Worm (Caenorhabditis elegans) whole organism, early embryonic: ENCODE measurements around the gene tps-2.

Experiments used
- B0310.2 ChIP-seq: sonication (generic microtip); optimal IDR thresholded peaks from 2 replicates; lab custom pipeline; 2016; ENCODE audit warnings: mild to moderate bottlenecking, missing genetic modification characterization, missing compliant biosample characterization
- aly-1 ChIP-seq: sonication (generic microtip); optimal IDR thresholded peaks from 2 replicates; lab custom pipeline; 2016; ENCODE audit warnings: missing genetic modification characterization, missing compliant biosample characterization
- ama-1 ChIP-seq: fragments of 150-350 bp; optimal IDR thresholded peaks from 2 replicates; lab custom pipeline; 2014
- ceh-13 ChIP-seq: fragments of 200-800 bp; sonication (Bioruptor generic); optimal IDR thresholded peaks from 2 replicates; lab custom pipeline; 2018; ENCODE audit warnings: mild to moderate bottlenecking, missing genetic modification characterization, missing compliant biosample characterization
- ceh-36 ChIP-seq: sonication (generic microtip); optimal IDR thresholded peaks from 2 replicates; lab custom pipeline; 2016; ENCODE audit warnings: missing genetic modification characterization, inconsistent platforms, missing compliant biosample characterization
- ets-7 ChIP-seq: sonication (generic microtip); optimal IDR thresholded peaks from 2 replicates; lab custom pipeline; 2016; ENCODE audit warnings: missing genotype, missing genetic modification characterization, missing compliant biosample characterization
- hmbx-1 ChIP-seq: sonication (generic microtip); optimal IDR thresholded peaks from 2 replicates; lab custom pipeline; 2016; ENCODE audit warnings: mild to moderate bottlenecking, missing genetic modification characterization, missing compliant biosample characterization
- hnd-1 ChIP-seq: sonication (generic microtip); optimal IDR thresholded peaks from 2 replicates; lab custom pipeline; 2016; ENCODE audit warnings: missing genetic modification characterization, missing compliant biosample characterization
- pes-1 ChIP-seq: fragments of 200-800 bp; sonication (Bioruptor generic); IDR thresholded peaks from 2 replicates; pipeline ENCODE4 v1.3.6; 2022; ENCODE audit warnings: missing genetic modification reagents, missing genetic modification characterization, missing compliant biosample characterization
- sea-1 ChIP-seq: fragments of 200-800 bp; sonication (Bioruptor generic); conservative IDR thresholded peaks from 2 replicates; pipeline ENCODE4 v1.3.6; 2022; ENCODE audit warnings: missing genetic modification characterization, missing compliant biosample characterization
- tra-4 ChIP-seq: sonication (generic microtip); optimal IDR thresholded peaks from 2 replicates; lab custom pipeline; 2017; ENCODE audit warnings: missing genetic modification characterization, missing compliant biosample characterization

- TF ChIP-seq sea-1 (GFP tag; lab: Robert Waterston, UW) (no peak), ceh-13 (no peak), B0310.2 (tag; lab: Kevin White, UChicago) (no peak), tra-4 (tag; lab: Kevin White, UChicago) (no peak), hnd-1 (tag; lab: Kevin White, UChicago) (no peak), ceh-36 (no peak), ets-7 (tag; lab: Kevin White, UChicago) (no peak), pes-1 (no peak), ama-1 (no peak), hmbx-1 (tag; lab: Kevin White, UChicago) (no peak), aly-1 (no peak)
Observed at ce11 chrII:14574790-14575189, 25.9 kb upstream of the tps-2 start.
